Worm (Caenorhabditis elegans) whole organism, L4 larva: ENCODE data around the gene hot-2.

ENCODE experiments used
- R02D3.7 ChIP-seq: fragments of 150-350 bp; sonication (generic microtip); optimal IDR thresholded peaks from 3 replicates; lab custom pipeline; 2014; ENCODE audit warnings: missing biosample characterization, missing genetic modification characterization
- T20F7.1 ChIP-seq: fragments of 200-800 bp; sonication (Bioruptor generic); optimal IDR thresholded peaks from 2 replicates; lab custom pipeline; 2018; ENCODE audit warnings: mild to moderate bottlenecking, missing genetic modification characterization, missing compliant biosample characterization
- T26A8.4 ChIP-seq: fragments of 200-800 bp; sonication (Bioruptor generic); IDR thresholded peaks from 2 replicates; pipeline ENCODE4 v1.3.6; 2022; ENCODE audit warnings: missing genetic modification characterization, missing compliant biosample characterization
- Y48G9A.11 ChIP-seq: fragments of 200-800 bp; sonication (Bioruptor generic); IDR thresholded peaks from 2 replicates; pipeline ENCODE4 v1.3.6; 2022; ENCODE audit warnings: missing genetic modification reagents, missing genetic modification characterization, missing compliant biosample characterization
- Y75B8A.6 ChIP-seq: fragments of 200-800 bp; sonication (Bioruptor generic); IDR thresholded peaks from 2 replicates; pipeline ENCODE4 v1.3.6; 2022; ENCODE audit warnings: missing genetic modification reagents, missing genetic modification characterization, missing compliant biosample characterization
- ZK337.2 ChIP-seq: fragments of 200-800 bp; sonication (Bioruptor generic); IDR thresholded peaks from 2 replicates; pipeline ENCODE4 v1.3.6; 2022; ENCODE audit warnings: missing genetic modification reagents, missing genetic modification characterization, missing compliant biosample characterization
- aha-1 ChIP-seq: fragments of 150-350 bp; peaks from one replicate; lab custom pipeline; 2014; ENCODE audit warnings: missing biosample characterization, missing genetic modification characterization
- ceh-20 ChIP-seq: fragments of 200-800 bp; sonication (Bioruptor generic); IDR thresholded peaks from 2 replicates; pipeline ENCODE4 v1.3.6; 2022; ENCODE audit warnings: missing genetic modification reagents, missing genetic modification characterization, missing compliant biosample characterization
- ceh-28 ChIP-seq: fragments of 150-350 bp; optimal IDR thresholded peaks from 2 replicates; lab custom pipeline; 2014; ENCODE audit warnings: missing biosample characterization, missing genetic modification reagents, missing genetic modification characterization
- ceh-32 ChIP-seq: sonication (generic microtip); optimal IDR thresholded peaks from 2 replicates; lab custom pipeline; 2016; ENCODE audit warnings: mild to moderate bottlenecking, missing genetic modification characterization, missing compliant biosample characterization; ENCODE audit not compliant: poor library complexity
- cey-2 ChIP-seq: sonication (generic microtip); optimal IDR thresholded peaks from 3 replicates; lab custom pipeline; 2017; ENCODE audit warnings: missing genetic modification characterization, mild to moderate bottlenecking, missing compliant biosample characterization, antibody characterized with exemption, borderline replicate concordance; ENCODE audit not compliant: insufficient read depth
- daf-16 ChIP-seq, 3 experiments: sonication (generic microtip); optimal IDR thresholded peaks; 2 replicates each; lab custom pipeline; 2016 to 2017; ENCODE audit warnings: missing genetic modification characterization in 3 of 3, missing genetic modification reagents in 3 of 3, mild to moderate bottlenecking in 2 of 3, missing compliant biosample characterization in 2 of 3, missing biosample characterization in 1 of 3, moderate library complexity in 1 of 3
- daf-8 ChIP-seq: fragments of 200-800 bp; sonication (Bioruptor generic); IDR thresholded peaks from 2 replicates; pipeline ENCODE4 v1.3.6; 2022; ENCODE audit warnings: missing genetic modification characterization, missing compliant biosample characterization
- dmd-6 ChIP-seq: fragments of 200-800 bp; sonication (Bioruptor generic); IDR thresholded peaks from 2 replicates; pipeline ENCODE4 v1.3.6; 2022; ENCODE audit warnings: missing genetic modification reagents, missing genetic modification characterization, missing compliant biosample characterization
- duxl-1 ChIP-seq: sonication (generic microtip); optimal IDR thresholded peaks from 2 replicates; lab custom pipeline; 2016; ENCODE audit warnings: mild to moderate bottlenecking, missing genetic modification characterization, moderate library complexity, missing compliant biosample characterization; ENCODE audit not compliant: poor library complexity
- dve-1 ChIP-seq: sonication (generic microtip); optimal IDR thresholded peaks from 2 replicates; lab custom pipeline; 2017; ENCODE audit warnings: antibody characterized with exemption, mild to moderate bottlenecking, missing genetic modification characterization, missing compliant biosample characterization; ENCODE audit not compliant: insufficient read depth
- fkh-10 ChIP-seq: fragments of 150-350 bp; optimal IDR thresholded peaks from 2 replicates; lab custom pipeline; 2014; ENCODE audit warnings: missing biosample characterization, missing genetic modification reagents, missing genetic modification characterization
- hlh-11 ChIP-seq: fragments of 200-800 bp; sonication (Bioruptor generic); optimal IDR thresholded peaks from 2 replicates; lab custom pipeline; 2018; ENCODE audit warnings: mild to moderate bottlenecking, missing genetic modification characterization, missing compliant biosample characterization
- hlh-30 ChIP-seq: sonication (generic microtip); optimal IDR thresholded peaks from 2 replicates; lab custom pipeline; 2017; ENCODE audit warnings: antibody characterized with exemption, mild to moderate bottlenecking, missing genetic modification characterization, missing compliant biosample characterization; ENCODE audit not compliant: insufficient read depth
- jun-1 ChIP-seq: fragments of 150-350 bp; optimal IDR thresholded peaks from 2 replicates; lab custom pipeline; 2014; ENCODE audit warnings: missing biosample characterization, missing genetic modification reagents, missing genetic modification characterization
- lin-1 ChIP-seq: fragments of 200-800 bp; sonication (Bioruptor generic); IDR thresholded peaks from 2 replicates; pipeline ENCODE4 v1.3.6; 2022; ENCODE audit warnings: missing genetic modification reagents, missing genetic modification characterization, missing compliant biosample characterization
- lin-13 ChIP-seq: fragments of 150-350 bp; optimal IDR thresholded peaks from 2 replicates; lab custom pipeline; 2014; ENCODE audit warnings: missing biosample characterization, missing genetic modification reagents, missing genetic modification characterization
- lin-15B ChIP-seq: fragments of 150-350 bp; sonication (generic microtip); optimal IDR thresholded peaks from 3 replicates; lab custom pipeline; 2014; ENCODE audit warnings: missing biosample characterization, missing genetic modification characterization
- lin-39 ChIP-seq: fragments of 150-350 bp; optimal IDR thresholded peaks from 2 replicates; lab custom pipeline; 2014; ENCODE audit warnings: missing biosample characterization, missing genetic modification reagents, missing genetic modification characterization
- madf-9 ChIP-seq: fragments of 200-800 bp; sonication (Bioruptor generic); conservative IDR thresholded peaks from 2 replicates; pipeline ENCODE4 v1.3.6; 2022; ENCODE audit warnings: missing genetic modification reagents, missing genetic modification characterization, missing compliant biosample characterization
- mdl-1 ChIP-seq, 2 experiments: fragments of 150-350 bp in 1 of 2; sonication (generic microtip) in 1 of 2; optimal IDR thresholded peaks; 2 replicates each; lab custom pipeline; 2014 to 2017; ENCODE audit warnings: missing biosample characterization in 2 of 2, missing genetic modification characterization in 2 of 2
- mep-1 ChIP-seq: fragments of 150-350 bp; sonication (generic microtip); optimal IDR thresholded peaks from 3 replicates; lab custom pipeline; 2014; ENCODE audit warnings: missing biosample characterization, missing genetic modification characterization
- mes-2 ChIP-seq: sonication (generic microtip); optimal IDR thresholded peaks from 2 replicates; lab custom pipeline; 2016; ENCODE audit warnings: missing genotype, mild to moderate bottlenecking, missing genetic modification characterization, missing compliant biosample characterization; ENCODE audit not compliant: poor library complexity, severe bottlenecking
- mxl-2 ChIP-seq: fragments of 200-800 bp; sonication (Bioruptor generic); conservative IDR thresholded peaks from 2 replicates; pipeline ENCODE4 v1.3.6; 2022; ENCODE audit warnings: missing genetic modification reagents, missing genetic modification characterization, missing compliant biosample characterization
- mxl-3 ChIP-seq: fragments of 200-800 bp; sonication (Bioruptor generic); optimal IDR thresholded peaks from 2 replicates; lab custom pipeline; 2018; ENCODE audit warnings: mild to moderate bottlenecking, missing genetic modification characterization, missing compliant biosample characterization
- nhr-102 ChIP-seq: sonication (generic microtip); optimal IDR thresholded peaks from 2 replicates; lab custom pipeline; 2016; ENCODE audit warnings: mild to moderate bottlenecking, missing genetic modification characterization, moderate library complexity, missing compliant biosample characterization
- nhr-111 ChIP-seq: fragments of 200-800 bp; sonication (Bioruptor generic); optimal IDR thresholded peaks from 2 replicates; lab custom pipeline; 2018; ENCODE audit warnings: mild to moderate bottlenecking, missing genetic modification characterization, missing compliant biosample characterization
- nhr-25 ChIP-seq: sonication (generic microtip); optimal IDR thresholded peaks from 2 replicates; lab custom pipeline; 2017; ENCODE audit warnings: missing genetic modification characterization, mild to moderate bottlenecking, missing compliant biosample characterization, antibody characterized with exemption, moderate library complexity, borderline replicate concordance; ENCODE audit not compliant: insufficient read depth
- nhr-28 ChIP-seq: fragments of 150-350 bp; optimal IDR thresholded peaks from 2 replicates; lab custom pipeline; 2014; ENCODE audit warnings: missing biosample characterization, missing genetic modification characterization
- nhr-42 ChIP-seq: fragments of 200-800 bp; sonication (Bioruptor generic); IDR thresholded peaks from 2 replicates; pipeline ENCODE4 v1.3.6; 2022; ENCODE audit warnings: missing genetic modification characterization, missing compliant biosample characterization
- nhr-76 ChIP-seq: fragments of 150-350 bp; optimal IDR thresholded peaks from 2 replicates; lab custom pipeline; 2014; ENCODE audit warnings: missing biosample characterization, missing genetic modification characterization
- nhr-77 ChIP-seq: fragments of 150-350 bp; optimal IDR thresholded peaks from 2 replicates; lab custom pipeline; 2014; ENCODE audit warnings: missing biosample characterization, missing genetic modification characterization
- php-3 ChIP-seq: fragments of 200-800 bp; sonication (Bioruptor generic); IDR thresholded peaks from 2 replicates; pipeline ENCODE4 v1.3.6; 2022; ENCODE audit warnings: missing genetic modification reagents, missing genetic modification characterization, missing compliant biosample characterization
- pqm-1 ChIP-seq: sonication (generic microtip); optimal IDR thresholded peaks from 2 replicates; lab custom pipeline; 2017; ENCODE audit warnings: missing biosample characterization, missing genetic modification characterization
- rbr-2 ChIP-seq: sonication (generic microtip); optimal IDR thresholded peaks from 2 replicates; lab custom pipeline; 2016; ENCODE audit warnings: missing genotype, missing genetic modification characterization, missing compliant biosample characterization
- spr-3 ChIP-seq: fragments of 200-800 bp; sonication (Bioruptor generic); optimal IDR thresholded peaks from 2 replicates; lab custom pipeline; 2018; ENCODE audit warnings: mild to moderate bottlenecking, missing genetic modification characterization, missing compliant biosample characterization
- unc-39 ChIP-seq: sonication (generic microtip); optimal IDR thresholded peaks from 2 replicates; lab custom pipeline; 2017; ENCODE audit warnings: missing biosample characterization, missing genetic modification characterization
- zfp-3 ChIP-seq: fragments of 200-800 bp; sonication (Bioruptor generic); conservative IDR thresholded peaks from 2 replicates; pipeline ENCODE4 v1.3.6; 2022; ENCODE audit warnings: missing genetic modification reagents, missing genetic modification characterization, missing compliant biosample characterization
- zip-11 ChIP-seq: fragments of 200-800 bp; sonication (Bioruptor generic); IDR thresholded peaks from 2 replicates; pipeline ENCODE4 v1.3.6; 2022; ENCODE audit warnings: missing genetic modification characterization, missing compliant biosample characterization

hot-2 gene

ce11 chrV:19205450-19205849 is 30.9 kb downstream of the hot-2 start (continued):
- TF ChIP-seq ZK337.2 (no peak), Y48G9A.11 (GFP tag; lab: Robert Waterston, UW) (no peak), nhr-76 (no peak), R02D3.7 (no peak), daf-8 (GFP tag; lab: Robert Waterston, UW) (no peak), nhr-25 (tag; lab: Kevin White, UChicago) (no peak), spr-3 (GFP tag; lab: Kevin White, UChicago) (no peak), lin-15B (no peak), fkh-10 (GFP tag; lab: Kevin White, UChicago) (no peak), jun-1 (tag; lab: Kevin White, UChicago) (no peak), Y75B8A.6 (GFP tag; lab: Robert Waterston, UW) (no peak), hlh-30 (tag; lab: Kevin White, UChicago) (peak; percentile 64), rbr-2 (no peak)

- TF ChIP-seq lin-13 (GFP tag; lab: Kevin White, UChicago) (peak; percentile 29), daf-8 (GFP tag; lab: Robert Waterston, UW) (no peak), mdl-1 (tag; optimal IDR thresholded peaks at IDR 0.05; lab: Kevin White, UChicago) (peak in 1 of 2 experiments; percentile 13), hlh-11 (peak; percentile 70), mxl-2 (no peak), nhr-102 (peak; percentile 9), php-3 (GFP tag; lab: Robert Waterston, UW) (peak; percentile 84), daf-16 (GFP tag; optimal IDR thresholded peaks at IDR 0.05; lab: Kevin White, UChicago) (no peak), daf-16 (tag; optimal IDR thresholded peaks at IDR 0.05; lab: Kevin White, UChicago) (peak; percentile 75), unc-39 (tag; lab: Kevin White, UChicago) (no peak), pqm-1 (tag; lab: Kevin White, UChicago) (peak; percentile 78), ceh-20 (GFP tag; lab: Robert Waterston, UW) (0 out of 2 replicates have a peak, but pooled peaks have one; percentile 10), dve-1 (tag; lab: Kevin White, UChicago) (peak; percentile 66), mxl-3 (GFP tag; lab: Kevin White, UChicago) (peak; percentile 6), nhr-77 (peak; percentile 32), ZK337.2 (no peak), nhr-28 (peak; percentile 59), dmd-6 (peak; percentile 86)
Measured at ce11 chrV:19206911-19207310, 32.4 kb downstream of the hot-2 start.

- TF ChIP-seq unc-39 (tag; lab: Kevin White, UChicago) (no peak), T20F7.1 (GFP tag; lab: Kevin White, UChicago) (no peak), nhr-102 (no peak), spr-3 (GFP tag; lab: Kevin White, UChicago) (no peak)
Measured at ce11 chrV:19211795-19212194, 37.2 kb downstream of the hot-2 start, which contains the start of gene nhr-79. Gene nhr-79 (minus strand): TSS chrV:19211895.

- TF ChIP-seq lin-1 (no peak), zip-11 (GFP tag; lab: Robert Waterston, UW) (no peak), ceh-28 (tag; lab: Kevin White, UChicago) (no peak), daf-16 (GFP tag; optimal IDR thresholded peaks at IDR 0.05; lab: Kevin White, UChicago) (no peak), daf-16 (tag; optimal IDR thresholded peaks at IDR 0.05; lab: Kevin White, UChicago) (peak; percentile 97), lin-39 (tag; lab: Kevin White, UChicago) (no peak), jun-1 (tag; lab: Kevin White, UChicago) (no peak), mes-2 (peak; percentile 38), T20F7.1 (GFP tag; lab: Kevin White, UChicago) (peak; percentile 27), T26A8.4 (no peak), mep-1 (peak; percentile 49), nhr-42 (peak; percentile 54; the same call in 1 of the 2 replicates), ceh-32 (no peak), cey-2 (tag; lab: Kevin White, UChicago) (no peak), aha-1 (tag; lab: Kevin White, UChicago) (peak; percentile 90), ceh-20 (GFP tag; lab: Robert Waterston, UW) (no peak), mxl-2 (no peak), hlh-11 (peak; percentile 71), zfp-3 (no peak), nhr-111 (no peak), duxl-1 (tag; lab: Kevin White, UChicago) (no peak), pqm-1 (tag; lab: Kevin White, UChicago) (peak; percentile 53), madf-9 (GFP tag; lab: Robert Waterston, UW) (no peak)
Measured at ce11 chrV:19212354-19212753, 37.8 kb downstream of the hot-2 start.
